Worm (Caenorhabditis elegans) whole organism, L4/young adult: Measurements from ENCODE around the gene F36D3.5.

Experiments
- W03F9.2 ChIP-seq: fragments of 150-350 bp; optimal IDR thresholded peaks from 2 replicates; lab custom pipeline; 2014; ENCODE audit warnings: missing biosample characterization, missing genetic modification characterization
- dao-5 ChIP-seq: sonication (generic microtip); optimal IDR thresholded peaks from 2 replicates; lab custom pipeline; 2016; ENCODE audit warnings: missing genotype, missing genetic modification characterization, moderate library complexity, missing compliant biosample characterization
- him-1 ChIP-seq: sonication (generic microtip); optimal IDR thresholded peaks from 2 replicates; lab custom pipeline; 2016; ENCODE audit warnings: missing genotype, missing genetic modification reagents, missing genetic modification characterization, missing compliant biosample characterization

- no peak for TF ChIP-seq W03F9.2 (tag; lab: Kevin White, UChicago)
- TF ChIP-seq him-1: no peak
- no peak for TF ChIP-seq dao-5 (tag; lab: Kevin White, UChicago)
These were observed 31.4 kb downstream of the F36D3.5 start, which contains the start of gene srh-139 for ce11 chrV:16483681-16484080.
